Fruit fly (Drosophila melanogaster): ENCODE data around the gene cutlet.

Gene cutlet

DNA sequence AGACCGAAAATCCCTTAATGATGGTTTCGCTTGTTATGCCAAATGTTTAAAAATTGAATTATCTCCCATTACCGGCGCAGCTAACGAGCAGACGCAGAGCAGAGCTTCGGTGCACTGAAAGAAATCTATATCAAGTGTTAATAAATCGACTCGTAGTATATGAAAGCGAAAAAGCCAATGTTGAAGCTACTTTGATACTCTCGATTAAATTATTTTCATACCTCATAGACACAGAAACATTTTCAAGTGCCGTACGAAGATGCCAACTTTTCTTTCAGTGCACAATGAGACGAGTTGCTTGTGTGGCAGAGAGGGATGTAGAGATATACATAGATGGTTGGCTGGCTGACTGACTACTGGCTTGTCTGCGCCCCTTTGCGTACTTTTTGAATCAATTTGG, 35.8 kb downstream of the cutlet start (continued):
- no peak for TF ChIP-seq Myb (GFP tag; optimal IDR thresholded peaks at IDR 0.05)
- no peak for TF ChIP-seq org-1 (GFP tag; optimal IDR thresholded peaks at IDR 0.05)
- no peak for TF ChIP-seq maf-S (GFP tag; optimal IDR thresholded peaks at IDR 0.05)
- peak; percentile 42; the same call in 1 of the 2 replicates for TF ChIP-seq chm (GFP tag; IDR thresholded peaks at IDR 0.05)
- TF ChIP-seq Asciz (GFP tag; optimal IDR thresholded peaks at IDR 0.05): no peak
- TF ChIP-seq oc (tag; optimal IDR thresholded peaks at IDR 0.05): peak; percentile 28
- TF ChIP-seq Lhr (GFP tag; optimal IDR thresholded peaks at IDR 0.05): peak; percentile 1
- TF ChIP-seq fd96Cb (tag; optimal IDR thresholded peaks at IDR 0.05): peak; percentile 55
- TF ChIP-seq CoRest (tag; optimal IDR thresholded peaks at IDR 0.05): peak; percentile 6
- TF ChIP-seq CG15696 (tag; optimal IDR thresholded peaks at IDR 0.05): peak; percentile 41
- no peak for TF ChIP-seq tio (GFP tag; optimal IDR thresholded peaks at IDR 0.05)
- no peak for TF ChIP-seq C15 (GFP tag; IDR thresholded peaks at IDR 0.05)
- no peak for TF ChIP-seq Blimp-1 (GFP tag; optimal IDR thresholded peaks at IDR 0.05)
- TF ChIP-seq sqz (GFP tag; optimal IDR thresholded peaks at IDR 0.05): no peak
- peak; percentile 14; the same call in 1 of the 2 replicates for TF ChIP-seq esg (GFP tag; conservative IDR thresholded peaks at IDR 0.05)
- peak; percentile 17 for TF ChIP-seq CG4424 (GFP tag; optimal IDR thresholded peaks at IDR 0.05)
- TF ChIP-seq CG1529 (GFP tag; optimal IDR thresholded peaks at IDR 0.05): no peak
- no peak for TF ChIP-seq Poxn (GFP tag; IDR thresholded peaks at IDR 0.05)
- TF ChIP-seq Kr (GFP tag; optimal IDR thresholded peaks at IDR 0.05): no peak
- TF ChIP-seq CG5245 (GFP tag; optimal IDR thresholded peaks at IDR 0.05): peak; percentile 30
- TF ChIP-seq zen2 (GFP tag; IDR thresholded peaks at IDR 0.05; ENCODE audit: partially characterized antibody): no peak
- TF ChIP-seq CG17328 (GFP tag; IDR thresholded peaks at IDR 0.05): peak; percentile 35; the same call in 1 of the 2 replicates
- TF ChIP-seq CG3281 (GFP tag; optimal IDR thresholded peaks at IDR 0.05): no peak
- TF ChIP-seq Dref (GFP tag; IDR thresholded peaks at IDR 0.05): no peak
- TF ChIP-seq repo (GFP tag; optimal IDR thresholded peaks at IDR 0.05): no peak
- no peak for TF ChIP-seq ac (GFP tag; optimal IDR thresholded peaks at IDR 0.05)
- TF ChIP-seq wek (GFP tag; optimal IDR thresholded peaks at IDR 0.05): no peak
- TF ChIP-seq Xrp1 (GFP tag; IDR thresholded peaks at IDR 0.05): peak; percentile 73
- TF ChIP-seq fd3F (GFP tag; optimal IDR thresholded peaks at IDR 0.05): no peak
- no peak for TF ChIP-seq CG17186 (GFP tag; optimal IDR thresholded peaks at IDR 0.05)
- TF ChIP-seq sna (GFP tag; IDR thresholded peaks at IDR 0.05; ENCODE audit: partially characterized antibody): no peak
- TF ChIP-seq exex (tag; optimal IDR thresholded peaks at IDR 0.05): no peak
- peak; percentile 6 for TF ChIP-seq az2 (GFP tag; optimal IDR thresholded peaks at IDR 0.05)
- TF ChIP-seq tap (tag; optimal IDR thresholded peaks at IDR 0.05): peak; percentile 11
- TF ChIP-seq tll (GFP tag; optimal IDR thresholded peaks at IDR 0.05): no peak
- TF ChIP-seq CG15514 (GFP tag; optimal IDR thresholded peaks at IDR 0.05): no peak
- 0 out of 2 replicates have a peak, but pooled peaks have one; percentile 17 for TF ChIP-seq HLH3B (GFP tag; IDR thresholded peaks at IDR 0.05)
- TF ChIP-seq CG3163 (GFP tag; optimal IDR thresholded peaks at IDR 0.05): no peak
- TF ChIP-seq gem (tag; optimal IDR thresholded peaks at IDR 0.05): peak; percentile 55
- TF ChIP-seq Neu2 (GFP tag; optimal IDR thresholded peaks at IDR 0.05; ENCODE audit: borderline replicate concordance): no peak
- peak; percentile 49 for TF ChIP-seq Oli (tag; optimal IDR thresholded peaks at IDR 0.05)
- TF ChIP-seq Fer1 (GFP tag; optimal IDR thresholded peaks at IDR 0.05): no peak
- TF ChIP-seq kni (GFP tag; optimal IDR thresholded peaks at IDR 0.05): no peak
- TF ChIP-seq chif (GFP tag; optimal IDR thresholded peaks at IDR 0.05): peak; percentile 17 to 49
- no peak for TF ChIP-seq CG10321 (GFP tag; IDR thresholded peaks at IDR 0.05)
- TF ChIP-seq Med (GFP tag): no peak
- TF ChIP-seq sim (GFP tag; IDR thresholded peaks at IDR 0.05): 0 out of 2 replicates have a peak, but pooled peaks have one; percentile 6
- peak in 1 of 3 experiments; percentile 72 for TF ChIP-seq lola (GFP tag; optimal IDR thresholded peaks at IDR 0.05)
- no peak for TF ChIP-seq kay (GFP tag; optimal IDR thresholded peaks at IDR 0.05)
- no peak for TF ChIP-seq Atf3 (GFP tag; optimal IDR thresholded peaks at IDR 0.05)

Measured in whole organism, embryonic.